Worm (Caenorhabditis elegans) whole organism, L4 larva: Measurements from ENCODE around the gene B0432.7.

Source experiments
- T20F7.1 ChIP-seq: fragments of 200-800 bp; sonication (Bioruptor generic); optimal IDR thresholded peaks from 2 replicates; lab custom pipeline; 2018; ENCODE audit warnings: mild to moderate bottlenecking, missing genetic modification characterization, missing compliant biosample characterization
- Y5F2A.4 ChIP-seq: fragments of 200-800 bp; sonication (Bioruptor generic); optimal IDR thresholded peaks from 2 replicates; lab custom pipeline; 2018; ENCODE audit warnings: mild to moderate bottlenecking, missing genetic modification characterization, missing compliant biosample characterization
- ama-1 ChIP-seq: fragments of 150-350 bp; optimal IDR thresholded peaks from 2 replicates; lab custom pipeline; 2014; ENCODE audit warnings: inconsistent platforms, mixed read lengths
- dpl-1 ChIP-seq: fragments of 150-350 bp; optimal IDR thresholded peaks from 2 replicates; lab custom pipeline; 2014; ENCODE audit warnings: missing biosample characterization, missing genetic modification reagents, missing genetic modification characterization
- fkh-10 ChIP-seq: fragments of 150-350 bp; optimal IDR thresholded peaks from 2 replicates; lab custom pipeline; 2014; ENCODE audit warnings: missing biosample characterization, missing genetic modification reagents, missing genetic modification characterization
- fos-1 ChIP-seq: fragments of 150-350 bp; optimal IDR thresholded peaks from 2 replicates; lab custom pipeline; 2014; ENCODE audit warnings: missing biosample characterization, missing genetic modification characterization
- hlh-30 ChIP-seq: sonication (generic microtip); optimal IDR thresholded peaks from 2 replicates; lab custom pipeline; 2017; ENCODE audit warnings: antibody characterized with exemption, mild to moderate bottlenecking, missing genetic modification characterization, missing compliant biosample characterization; ENCODE audit not compliant: insufficient read depth
- lin-13 ChIP-seq: fragments of 150-350 bp; optimal IDR thresholded peaks from 2 replicates; lab custom pipeline; 2014; ENCODE audit warnings: missing biosample characterization, missing genetic modification reagents, missing genetic modification characterization
- sdz-12 ChIP-seq: fragments of 200-800 bp; sonication (Bioruptor generic); optimal IDR thresholded peaks from 2 replicates; lab custom pipeline; 2018; ENCODE audit warnings: mild to moderate bottlenecking, missing genetic modification characterization, missing compliant biosample characterization
- set-16 ChIP-seq: fragments of 200-800 bp; sonication (Bioruptor generic); IDR thresholded peaks from 2 replicates; pipeline ENCODE4 v1.3.6; 2022; ENCODE audit warnings: missing genetic modification reagents, missing genetic modification characterization, missing compliant biosample characterization
- unc-130 ChIP-seq: sonication (generic microtip); optimal IDR thresholded peaks from 2 replicates; lab custom pipeline; 2016; ENCODE audit warnings: missing genetic modification reagents, missing genetic modification characterization, missing compliant biosample characterization
- unc-62 ChIP-seq, 3 experiments: fragments of 150-350 bp in 1 of 3; sonication (generic microtip); optimal IDR thresholded peaks in 2 of 3; peaks in 1 of 3; 1 replicate in 1 of 3; 2 replicates in 2 of 3; lab custom pipeline; 2014 to 2017; ENCODE audit warnings: missing biosample characterization in 3 of 3, missing genetic modification characterization in 3 of 3, missing genetic modification reagents in 3 of 3, missing genotype in 1 of 3
- zag-1 ChIP-seq: fragments of 150-350 bp; optimal IDR thresholded peaks from 2 replicates; lab custom pipeline; 2014; ENCODE audit warnings: missing biosample characterization, missing genetic modification characterization

- no peak for TF ChIP-seq ama-1 (lab: Kevin White, UChicago)
- no peak for TF ChIP-seq dpl-1
- no peak for TF ChIP-seq zag-1 (tag; lab: Kevin White, UChicago)
- no peak for TF ChIP-seq fkh-10
- no peak for TF ChIP-seq T20F7.1
- TF ChIP-seq sdz-12 = no peak
- TF ChIP-seq unc-130 (GFP tag; lab: Kevin White, UChicago) = no peak
- no peak for TF ChIP-seq hlh-30 (tag; lab: Kevin White, UChicago)
- no peak for TF ChIP-seq fos-1 (tag; lab: Kevin White, UChicago)
- no peak for TF ChIP-seq unc-62 (GFP tag; optimal IDR thresholded peaks at IDR 0.05 in 1 of 2; lab: Kevin White, UChicago)
- TF ChIP-seq unc-62 (tag; optimal IDR thresholded peaks at IDR 0.05; lab: Kevin White, UChicago) = no peak
- TF ChIP-seq set-16 = no peak
- no peak for TF ChIP-seq Y5F2A.4 (GFP tag; lab: Kevin White, UChicago)
- TF ChIP-seq lin-13 (GFP tag; lab: Kevin White, UChicago) = no peak
These were observed 53.2 kb downstream of the B0432.7 start, which contains the start of gene ubxn-3 for ce11 chrII:220602-221001.
